Worm (Caenorhabditis elegans) whole organism, L2 larva: ENCODE measurements around the gene T16G1.4.

Experiments
- ama-1 ChIP-seq: fragments of 150-350 bp; optimal IDR thresholded peaks from 2 replicates; lab custom pipeline; 2018; ENCODE audit warnings: inconsistent platforms
- ceh-16 ChIP-seq: fragments of 150-350 bp; optimal IDR thresholded peaks from 2 replicates; lab custom pipeline; 2014; ENCODE audit warnings: missing biosample characterization, missing genetic modification characterization
- ceh-82 ChIP-seq: fragments of 150-350 bp; optimal IDR thresholded peaks from 2 replicates; lab custom pipeline; 2014; ENCODE audit warnings: missing biosample characterization, missing genetic modification characterization
- lin-13 ChIP-seq: fragments of 150-350 bp; optimal IDR thresholded peaks from 2 replicates; lab custom pipeline; 2014; ENCODE audit warnings: missing biosample characterization, missing genetic modification reagents, missing genetic modification characterization
- nhr-12 ChIP-seq: fragments of 150-350 bp; optimal IDR thresholded peaks from 2 replicates; lab custom pipeline; 2014; ENCODE audit warnings: missing biosample characterization, missing genetic modification characterization
- nhr-237 ChIP-seq: fragments of 150-350 bp; optimal IDR thresholded peaks from 2 replicates; lab custom pipeline; 2014; ENCODE audit warnings: missing biosample characterization, missing genetic modification characterization
- nhr-25 ChIP-seq: fragments of 150-350 bp; sonication (generic microtip); optimal IDR thresholded peaks from 3 replicates; lab custom pipeline; 2014; ENCODE audit warnings: missing biosample characterization, missing genetic modification characterization
- snpc-4 ChIP-seq: fragments of 150-350 bp; optimal IDR thresholded peaks from 2 replicates; lab custom pipeline; 2014; ENCODE audit warnings: missing biosample characterization, missing genetic modification characterization
- unc-39 ChIP-seq: fragments of 150-350 bp; optimal IDR thresholded peaks from 2 replicates; lab custom pipeline; 2014; ENCODE audit warnings: missing biosample characterization, missing genetic modification characterization
- ztf-11 ChIP-seq: sonication (generic microtip); optimal IDR thresholded peaks from 2 replicates; lab custom pipeline; 2017; ENCODE audit warnings: missing biosample characterization, missing genetic modification characterization

DNA sequence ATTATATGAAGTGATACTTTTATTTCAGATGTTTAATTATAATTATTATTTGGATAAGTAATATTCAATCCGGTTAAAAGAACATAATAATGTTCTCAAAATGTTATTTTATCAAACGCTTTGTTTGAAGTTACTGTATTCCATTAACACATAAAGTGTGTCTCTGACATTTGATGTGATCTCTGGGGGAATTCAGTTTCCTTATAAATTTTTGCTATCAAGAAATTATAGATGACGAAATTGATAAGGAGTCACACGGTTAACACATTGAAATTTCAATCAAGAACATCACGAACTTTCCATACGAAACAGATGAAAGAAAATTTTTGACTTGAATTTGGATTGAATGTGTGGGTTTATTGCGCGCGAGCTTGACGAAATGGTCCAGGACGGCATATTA, 20.0 kb downstream of the T16G1.4 start:
- TF ChIP-seq nhr-237 (no peak), unc-39 (no peak), ztf-11 (tag; lab: Kevin White, UChicago) (no peak), ceh-16 (tag; lab: Kevin White, UChicago) (no peak), snpc-4 (tag; lab: Kevin White, UChicago) (no peak), ama-1 (lab: Kevin White, UChicago) (no peak), nhr-12 (tag; lab: Kevin White, UChicago) (no peak), ceh-82 (tag; lab: Kevin White, UChicago) (no peak), nhr-25 (tag; lab: Kevin White, UChicago) (no peak), lin-13 (no peak)
